Fruit fly (Drosophila melanogaster): ENCODE data around the gene Spase22-23.

Gene Spase22-23

DNA sequence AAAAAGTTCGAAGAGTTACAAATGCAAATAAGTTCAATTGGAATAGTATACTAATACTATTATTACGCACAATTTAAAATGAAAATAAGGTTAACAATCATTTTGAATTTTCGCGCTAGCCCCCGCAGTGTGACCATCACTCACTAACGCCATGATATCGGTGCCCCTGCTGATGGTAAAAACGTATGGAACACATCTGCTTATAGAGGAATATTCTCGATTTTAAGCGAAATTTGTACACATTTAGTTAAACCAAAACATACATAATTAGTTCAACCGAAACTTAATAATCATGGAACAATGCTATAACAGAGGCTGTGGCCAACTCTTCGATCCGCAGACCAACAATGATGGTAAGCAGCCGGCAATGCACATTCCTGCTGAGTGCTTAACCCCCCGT is 43.6 kb downstream of the Spase22-23 start, which contains the start of gene mora (continued):
- TF ChIP-seq CG1602 (GFP tag; optimal IDR thresholded peaks at IDR 0.05) (no peak), CG4617 (GFP tag; optimal IDR thresholded peaks at IDR 0.05; ENCODE audit: borderline replicate concordance) (peak; percentile 69), CG3995 (GFP tag; optimal IDR thresholded peaks at IDR 0.05) (peak; percentile 38), CG8765 (GFP tag; IDR thresholded peaks at IDR 0.05) (no peak), stwl (tag; optimal IDR thresholded peaks at IDR 0.05) (peak; percentile 39), CG18764 (GFP tag; optimal IDR thresholded peaks at IDR 0.05) (no peak), H2.0 (GFP tag; IDR thresholded peaks at IDR 0.05) (no peak), Fer1 (GFP tag; optimal IDR thresholded peaks at IDR 0.05) (no peak), CG12155 (GFP tag; optimal IDR thresholded peaks at IDR 0.05) (no peak), Awh (GFP tag; IDR thresholded peaks at IDR 0.05) (no peak), phol (tag; optimal IDR thresholded peaks at IDR 0.05) (peak; percentile 15), esg (GFP tag; conservative IDR thresholded peaks at IDR 0.05) (no peak)
